Fruit fly (Drosophila melanogaster): ENCODE measurements around the gene Ilp2.

dm6 chr3L:9764307-9764706 is 35.2 kb upstream of the Ilp2 start:
- TF ChIP-seq CG10669 (GFP tag; optimal IDR thresholded peaks at IDR 0.05) (no peak), Gug (GFP tag; IDR thresholded peaks at IDR 0.05) (no peak), topi (GFP tag; optimal IDR thresholded peaks at IDR 0.05) (peak; percentile 13), CG3919 (GFP tag; optimal IDR thresholded peaks at IDR 0.05) (peak; percentile 12), OdsH (GFP tag; optimal IDR thresholded peaks at IDR 0.05) (peak; percentile 17), CG6792 (GFP tag; optimal IDR thresholded peaks at IDR 0.05) (no peak), Blimp-1 (GFP tag; optimal IDR thresholded peaks at IDR 0.05) (no peak)
